Worm (Caenorhabditis elegans): ENCODE data around the gene F53A3.7.

Gene F53A3.7

ce11 chrIII:1962552-1962951, 11.2 kb downstream of the F53A3.7 start:
- TF ChIP-seq B0310.2 (tag; optimal IDR thresholded peaks at IDR 0.05), result no peak
- no peak for TF ChIP-seq ets-7 (tag; optimal IDR thresholded peaks at IDR 0.05)

- no peak for TF ChIP-seq tbx-11 (GFP tag; IDR thresholded peaks at IDR 0.05)
- TF ChIP-seq F13C5.2 (tag; optimal IDR thresholded peaks at IDR 0.05), result no peak
- TF ChIP-seq flt-1 (GFP tag; IDR thresholded peaks at IDR 0.05), result no peak
- TF ChIP-seq sea-1 (GFP tag; conservative IDR thresholded peaks at IDR 0.05), result no peak
- TF ChIP-seq tbx-37 (GFP tag; conservative IDR thresholded peaks at IDR 0.05), result no peak
- no peak for TF ChIP-seq B0310.2 (tag; optimal IDR thresholded peaks at IDR 0.05)
- no peak for TF ChIP-seq ceh-36 (tag; optimal IDR thresholded peaks at IDR 0.05)
- TF ChIP-seq aly-1 (tag; optimal IDR thresholded peaks at IDR 0.05), result no peak
- no peak for TF ChIP-seq ceh-13 (GFP tag; optimal IDR thresholded peaks at IDR 0.05)
- TF ChIP-seq hmbx-1 (tag; optimal IDR thresholded peaks at IDR 0.05), result no peak
- no peak for TF ChIP-seq ets-7 (tag; optimal IDR thresholded peaks at IDR 0.05)
- TF ChIP-seq ama-1 (optimal IDR thresholded peaks at IDR 0.05), result no peak
- no peak for TF ChIP-seq pes-1 (GFP tag; IDR thresholded peaks at IDR 0.05)
- no peak for TF ChIP-seq hmg-4 (GFP tag; optimal IDR thresholded peaks at IDR 0.05)
- no peak for TF ChIP-seq hnd-1 (tag; optimal IDR thresholded peaks at IDR 0.05)
- no peak for TF ChIP-seq scrt-1 (GFP tag; IDR thresholded peaks at IDR 0.05)
- TF ChIP-seq tra-4 (tag; optimal IDR thresholded peaks at IDR 0.05), result no peak
Observed at ce11 chrIII:1963128-1963527, 11.8 kb downstream of the F53A3.7 start.

- no peak for TF ChIP-seq ceh-13 (GFP tag; optimal IDR thresholded peaks at IDR 0.05)
- no peak for TF ChIP-seq ceh-36 (tag; optimal IDR thresholded peaks at IDR 0.05)
- TF ChIP-seq scrt-1 (GFP tag; IDR thresholded peaks at IDR 0.05), result no peak
- TF ChIP-seq pes-1 (GFP tag; IDR thresholded peaks at IDR 0.05), result no peak
- TF ChIP-seq tbx-37 (GFP tag; conservative IDR thresholded peaks at IDR 0.05), result no peak
- TF ChIP-seq hmbx-1 (tag; optimal IDR thresholded peaks at IDR 0.05), result no peak
- TF ChIP-seq ama-1 (optimal IDR thresholded peaks at IDR 0.05), result no peak
- TF ChIP-seq B0310.2 (tag; optimal IDR thresholded peaks at IDR 0.05), result no peak
- no peak for TF ChIP-seq sea-1 (GFP tag; conservative IDR thresholded peaks at IDR 0.05)
- TF ChIP-seq tra-4 (tag; optimal IDR thresholded peaks at IDR 0.05), result no peak
- TF ChIP-seq hmg-4 (GFP tag; optimal IDR thresholded peaks at IDR 0.05), result no peak
Observed at ce11 chrIII:1969802-1970201, 18.5 kb downstream of the F53A3.7 start, which contains the start of gene moa-1. moa-1 (minus strand) TSS chrIII:1969902.

- TF ChIP-seq scrt-1 (GFP tag; IDR thresholded peaks at IDR 0.05), result no peak
- TF ChIP-seq tbx-37 (GFP tag; conservative IDR thresholded peaks at IDR 0.05), result no peak
- no peak for TF ChIP-seq hmbx-1 (tag; optimal IDR thresholded peaks at IDR 0.05)
- no peak for TF ChIP-seq ceh-13 (GFP tag; optimal IDR thresholded peaks at IDR 0.05)
- TF ChIP-seq ceh-36 (tag; optimal IDR thresholded peaks at IDR 0.05), result no peak
- no peak for TF ChIP-seq B0310.2 (tag; optimal IDR thresholded peaks at IDR 0.05)
- no peak for TF ChIP-seq tra-4 (tag; optimal IDR thresholded peaks at IDR 0.05)
- no peak for TF ChIP-seq flt-1 (GFP tag; IDR thresholded peaks at IDR 0.05)
- TF ChIP-seq hmg-4 (GFP tag; optimal IDR thresholded peaks at IDR 0.05), result no peak
- no peak for TF ChIP-seq F13C5.2 (tag; optimal IDR thresholded peaks at IDR 0.05)
- TF ChIP-seq sea-1 (GFP tag; conservative IDR thresholded peaks at IDR 0.05), result no peak
- TF ChIP-seq hnd-1 (tag; optimal IDR thresholded peaks at IDR 0.05), result no peak
- no peak for TF ChIP-seq tbx-11 (GFP tag; IDR thresholded peaks at IDR 0.05)
- no peak for TF ChIP-seq ama-1 (optimal IDR thresholded peaks at IDR 0.05)
- no peak for TF ChIP-seq pes-1 (GFP tag; IDR thresholded peaks at IDR 0.05)
- TF ChIP-seq ets-7 (tag; optimal IDR thresholded peaks at IDR 0.05), result no peak
- TF ChIP-seq aly-1 (tag; optimal IDR thresholded peaks at IDR 0.05), result no peak
Observed at ce11 chrIII:1970433-1970832, 19.1 kb downstream of the F53A3.7 start, which contains the start of gene R155.5. R155.5 (minus strand) TSS chrIII:1970533.

- no peak for TF ChIP-seq flt-1 (GFP tag; IDR thresholded peaks at IDR 0.05)
- TF ChIP-seq hmg-4 (GFP tag; optimal IDR thresholded peaks at IDR 0.05), result no peak
- TF ChIP-seq ets-7 (tag; optimal IDR thresholded peaks at IDR 0.05), result no peak
- TF ChIP-seq tra-4 (tag; optimal IDR thresholded peaks at IDR 0.05), result no peak
- no peak for TF ChIP-seq hnd-1 (tag; optimal IDR thresholded peaks at IDR 0.05)
- TF ChIP-seq scrt-1 (GFP tag; IDR thresholded peaks at IDR 0.05), result no peak
- no peak for TF ChIP-seq sea-1 (GFP tag; conservative IDR thresholded peaks at IDR 0.05)
- no peak for TF ChIP-seq ama-1 (optimal IDR thresholded peaks at IDR 0.05)
- TF ChIP-seq ceh-13 (GFP tag; optimal IDR thresholded peaks at IDR 0.05), result no peak
- TF ChIP-seq tbx-11 (GFP tag; IDR thresholded peaks at IDR 0.05), result no peak
- TF ChIP-seq hmbx-1 (tag; optimal IDR thresholded peaks at IDR 0.05), result no peak
- no peak for TF ChIP-seq ceh-36 (tag; optimal IDR thresholded peaks at IDR 0.05)
- TF ChIP-seq pes-1 (GFP tag; IDR thresholded peaks at IDR 0.05), result no peak
- TF ChIP-seq B0310.2 (tag; optimal IDR thresholded peaks at IDR 0.05), result no peak
- TF ChIP-seq aly-1 (tag; optimal IDR thresholded peaks at IDR 0.05), result no peak
- no peak for TF ChIP-seq tbx-37 (GFP tag; conservative IDR thresholded peaks at IDR 0.05)
- TF ChIP-seq F13C5.2 (tag; optimal IDR thresholded peaks at IDR 0.05), result no peak
Observed at ce11 chrIII:1975992-1976391, 24.7 kb downstream of the F53A3.7 start.

- no peak for TF ChIP-seq scrt-1 (GFP tag; IDR thresholded peaks at IDR 0.05)
- TF ChIP-seq tbx-11 (GFP tag; IDR thresholded peaks at IDR 0.05), result no peak
- no peak for TF ChIP-seq hmbx-1 (tag; optimal IDR thresholded peaks at IDR 0.05)
Observed at ce11 chrIII:1976642-1977041, 25.3 kb downstream of the F53A3.7 start, which contains the start of gene R155.3. R155.3 (minus strand) TSS chrIII:1976742.

ce11 chrIII:1977424-1977823, 26.1 kb downstream of the F53A3.7 start:
- TF ChIP-seq ceh-36 (tag; optimal IDR thresholded peaks at IDR 0.05) (no peak), tra-4 (tag; optimal IDR thresholded peaks at IDR 0.05) (no peak), hmbx-1 (tag; optimal IDR thresholded peaks at IDR 0.05) (no peak), ets-7 (tag; optimal IDR thresholded peaks at IDR 0.05) (no peak)

- TF ChIP-seq ets-7 (tag; optimal IDR thresholded peaks at IDR 0.05), result no peak
Observed at ce11 chrIII:1981467-1981866, 30.1 kb downstream of the F53A3.7 start.

Measured in whole organism, early embryonic.